Worm (Caenorhabditis elegans) whole organism, early embryonic: Measurements from ENCODE around the gene gpa-8.

Experiments used
- flt-1 ChIP-seq: fragments of 200-800 bp; sonication (Bioruptor generic); IDR thresholded peaks from 2 replicates; pipeline ENCODE4 v1.3.6; 2022; ENCODE audit warnings: missing genetic modification characterization, missing compliant biosample characterization
- hmbx-1 ChIP-seq: sonication (generic microtip); optimal IDR thresholded peaks from 2 replicates; lab custom pipeline; 2016; ENCODE audit warnings: mild to moderate bottlenecking, missing genetic modification characterization, missing compliant biosample characterization
- sea-1 ChIP-seq: fragments of 200-800 bp; sonication (Bioruptor generic); conservative IDR thresholded peaks from 2 replicates; pipeline ENCODE4 v1.3.6; 2022; ENCODE audit warnings: missing genetic modification characterization, missing compliant biosample characterization
- tbx-37 ChIP-seq: fragments of 200-800 bp; sonication (Bioruptor generic); conservative IDR thresholded peaks from 2 replicates; pipeline ENCODE4 v1.3.6; 2022; ENCODE audit warnings: missing genetic modification reagents, missing genetic modification characterization, missing compliant biosample characterization

DNA sequence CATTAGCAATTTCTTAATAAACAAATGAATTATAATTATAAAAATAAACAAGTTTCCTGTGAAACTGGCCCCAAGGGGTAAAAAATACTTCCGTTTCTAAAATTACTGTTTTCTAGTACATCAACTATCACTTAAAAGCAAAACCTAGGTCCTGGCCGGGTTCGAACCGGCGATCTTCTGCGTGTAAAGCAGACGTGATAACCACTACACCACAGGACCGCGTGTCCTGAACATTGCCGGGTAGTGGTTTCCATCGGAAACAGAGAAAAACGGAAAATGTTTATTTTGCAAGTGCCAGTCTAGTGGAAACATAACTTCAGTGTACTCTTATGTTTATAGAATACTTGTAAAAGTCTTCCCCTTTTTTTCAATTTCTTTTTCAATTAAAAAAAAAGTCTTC is 42.9 kb upstream of the gpa-8 start:
- TF ChIP-seq sea-1 (no peak), flt-1 (no peak), tbx-37 (GFP tag; lab: Robert Waterston, UW) (no peak), hmbx-1 (no peak)
